Fruit fly (Drosophila melanogaster) whole organism, larva: Measurements from ENCODE around the gene CG4884.
"Not testable (repeated sequence)": the region's sequence is repeated elsewhere in the genome, so short reads cannot be mapped to it uniquely, and the experiment has no call there.

Experiments used
- noc ChIP-seq: fragments of 200-800 bp; sonication (Bioruptor generic); optimal IDR thresholded peaks from 3 replicates; lab custom pipeline; 2019; ENCODE audit warnings: missing biosample characterization, mild to moderate bottlenecking, missing genetic modification characterization, moderate library complexity

CG4884 gene

DNA sequence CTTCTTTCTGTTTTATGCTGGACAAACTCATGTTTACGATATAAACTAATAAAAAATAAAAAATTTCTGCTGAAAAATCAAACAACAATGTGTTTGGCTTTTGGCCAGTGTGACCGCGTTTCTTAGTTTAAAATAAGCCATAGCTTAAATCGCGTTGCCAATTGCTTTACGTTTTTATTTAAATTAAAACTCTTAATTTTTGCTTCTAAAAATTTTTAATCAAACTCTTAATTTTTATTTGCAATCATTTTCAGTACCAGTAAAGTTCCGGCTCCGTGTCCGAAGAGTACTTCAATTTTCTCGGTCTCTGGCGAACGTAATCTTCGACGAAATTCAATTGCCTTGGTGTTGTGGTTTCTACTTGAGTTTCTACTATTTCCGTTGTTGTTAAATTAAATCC is at the start of gene CG4884, which contains the start of gene CG42487:
Gene CG4884, minus strand, starts transcription at position 101 of the 400 bp plus-strand sequence.
Gene CG42487, minus strand, starts transcription at position 101 of the 400 bp plus-strand sequence.
- TF ChIP-seq noc (tag; lab: Kevin White, UChicago) = not testable (repeated sequence)

DNA sequence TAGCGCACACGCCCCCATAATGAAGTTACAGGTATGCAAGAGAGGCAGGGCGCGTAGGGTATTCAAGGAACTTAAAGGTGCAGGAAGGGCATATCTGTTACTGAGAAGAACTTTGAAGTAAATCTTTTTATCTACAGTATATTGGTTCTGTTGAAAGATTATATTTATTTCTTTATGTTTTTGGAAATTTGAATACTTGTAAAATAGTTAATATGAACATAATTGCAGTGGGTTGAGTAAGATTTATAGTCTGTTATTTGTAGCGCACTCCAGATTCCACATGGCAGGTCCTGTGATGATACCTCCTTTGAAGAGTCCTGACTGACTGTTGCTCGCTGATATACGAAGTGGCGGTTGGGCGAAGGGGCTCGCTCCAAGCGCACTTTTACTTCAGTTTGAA is 45.0 kb upstream of the CG4884 start:
- no peak for TF ChIP-seq noc (tag; lab: Kevin White, UChicago)

DNA sequence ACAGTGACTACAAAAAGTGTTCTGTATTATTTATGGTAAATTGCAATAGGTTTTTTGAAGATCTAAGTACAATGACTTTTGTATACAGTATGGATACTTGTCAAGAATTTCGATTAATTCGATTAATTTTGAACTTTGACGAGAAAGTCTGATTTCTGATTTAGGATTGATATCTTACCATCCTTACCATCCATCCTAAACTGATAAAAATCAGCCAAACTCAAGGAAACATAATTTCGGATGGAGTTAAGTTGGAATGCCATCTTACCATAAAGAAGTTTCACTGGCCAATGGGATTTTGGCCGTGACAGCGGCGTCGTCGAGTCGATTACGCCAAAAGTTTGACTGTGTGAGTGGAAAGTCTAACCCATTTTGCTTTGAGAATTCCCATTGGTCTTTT is 31.6 kb upstream of the CG4884 start, which contains the start of gene CG4815:
Gene CG4815, minus strand, starts transcription at position 101 of the 400 bp plus-strand sequence.
- no peak for TF ChIP-seq noc (tag; lab: Kevin White, UChicago)

- peak; percentile 13 for TF ChIP-seq noc (tag; lab: Kevin White, UChicago)
These were observed 29.8 kb upstream of the CG4884 start for dm6 chr3R:27988647-27989430.

DNA sequence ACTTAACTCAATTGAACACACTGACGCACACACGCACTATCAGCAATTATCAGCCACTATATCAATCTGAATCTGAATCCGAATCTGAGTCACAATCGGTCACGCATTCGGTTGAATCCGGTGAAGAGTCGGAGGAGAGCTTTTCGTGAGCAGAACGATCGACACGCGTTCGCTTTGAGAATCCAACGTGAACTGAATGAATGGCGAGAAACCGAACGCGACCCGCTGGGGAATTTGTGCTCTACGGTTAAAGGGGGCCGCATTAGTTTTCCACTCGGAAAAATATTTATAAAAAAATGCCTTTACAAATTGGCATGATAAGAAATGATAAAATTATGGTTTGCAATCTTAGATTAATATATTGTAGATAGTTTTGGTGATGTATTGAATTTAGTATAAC is 29.1 kb upstream of the CG4884 start, which contains the start of gene betaTub97EF:
Gene betaTub97EF, minus strand, starts transcription at position 196 of the 400 bp plus-strand sequence.
- no peak for TF ChIP-seq noc (tag; lab: Kevin White, UChicago)

- no peak for TF ChIP-seq noc (tag; lab: Kevin White, UChicago)
These were observed 28.7 kb upstream of the CG4884 start for dm6 chr3R:27987772-27988171.

DNA sequence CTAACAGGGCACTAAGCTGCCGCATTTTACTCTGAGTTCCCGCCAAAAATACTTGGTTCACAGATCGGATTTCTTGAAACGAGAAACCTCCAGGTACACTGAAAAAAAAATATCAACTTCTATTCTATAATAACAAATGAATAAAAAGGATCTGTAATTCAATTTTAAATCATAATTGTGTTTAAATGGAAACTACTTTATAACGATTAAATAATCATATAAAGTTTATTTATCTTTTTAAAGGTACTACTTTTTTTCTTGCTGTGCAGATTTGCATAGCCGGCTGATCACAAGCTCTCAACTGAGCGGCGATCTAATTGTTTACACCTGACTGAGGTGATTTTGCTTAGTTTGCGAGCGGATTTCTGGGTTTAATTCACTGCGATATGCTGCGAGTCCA is 28.3 kb upstream of the CG4884 start:
- TF ChIP-seq noc (tag; lab: Kevin White, UChicago) = peak; percentile 84

DNA sequence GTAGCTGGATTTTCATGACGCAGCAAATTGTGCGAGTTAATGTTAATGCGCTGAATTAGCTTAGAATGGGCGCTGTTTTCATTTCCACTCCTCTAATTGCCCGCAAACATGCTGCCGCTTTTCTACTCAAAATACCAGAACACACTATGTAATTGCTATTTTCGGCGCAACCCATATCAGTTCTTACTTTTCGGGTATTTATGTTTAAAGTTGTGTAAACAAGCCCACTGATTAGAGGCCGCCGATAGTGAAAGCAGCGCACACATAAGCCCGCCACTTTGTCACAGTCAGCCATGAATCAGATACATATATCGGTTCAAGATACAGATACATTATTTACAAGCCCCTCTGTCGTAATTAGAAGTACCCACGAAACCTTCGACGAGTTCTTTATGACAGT is 27.7 kb upstream of the CG4884 start:
- TF ChIP-seq noc (tag; lab: Kevin White, UChicago) = no peak

dm6 chr3R:27963119-27963518 is 4.1 kb upstream of the CG4884 start, which contains the start of the genes CG31131 and CG4849:
Gene CG31131, minus strand, starts transcription at chr3R:27963219.
Gene CG4849, plus strand, starts transcription at chr3R:27963415.
- not testable (repeated sequence) for TF ChIP-seq noc (tag; lab: Kevin White, UChicago)

dm6 chr3R:27960473-27960872 is 1.4 kb upstream of the CG4884 start, which contains the start of gene CG31253:
Gene CG31253, minus strand, starts transcription at chr3R:27960573.
- TF ChIP-seq noc (tag; lab: Kevin White, UChicago) = not testable (repeated sequence)

dm6 chr3R:27957967-27958366 is 1.1 kb downstream of the CG4884 start:
- no peak for TF ChIP-seq noc (tag; lab: Kevin White, UChicago)

DNA sequence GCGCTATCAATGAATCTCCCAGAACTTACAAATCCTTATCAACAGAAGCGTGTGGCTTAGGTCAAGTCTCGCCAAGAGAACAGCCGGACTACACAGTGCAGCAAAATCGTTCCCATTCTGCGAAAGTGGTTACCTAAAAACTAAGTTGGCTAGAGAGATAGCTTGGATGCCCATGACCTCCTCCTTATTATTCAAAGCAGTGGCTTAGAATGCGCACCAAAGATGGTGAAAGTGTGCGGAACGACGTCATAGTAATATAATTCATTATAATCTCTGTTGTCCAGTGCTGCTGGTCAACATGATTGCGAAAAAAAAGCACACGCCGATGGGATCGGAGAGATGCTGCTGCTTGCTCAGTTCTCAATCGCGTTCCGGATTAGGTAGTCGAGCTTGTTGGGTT is 4.5 kb downstream of the CG4884 start, which contains the start of gene Nep7:
Gene Nep7, plus strand, starts transcription at position 385 of the 400 bp plus-strand sequence.
- peak; percentile 77 for TF ChIP-seq noc (tag; lab: Kevin White, UChicago)

- TF ChIP-seq noc (tag; lab: Kevin White, UChicago) = no peak
These were observed 5.2 kb downstream of the CG4884 start, which contains the start of gene CG4951 for dm6 chr3R:27953890-27954289. Gene CG4951, minus strand, starts transcription at chr3R:27954112.

DNA sequence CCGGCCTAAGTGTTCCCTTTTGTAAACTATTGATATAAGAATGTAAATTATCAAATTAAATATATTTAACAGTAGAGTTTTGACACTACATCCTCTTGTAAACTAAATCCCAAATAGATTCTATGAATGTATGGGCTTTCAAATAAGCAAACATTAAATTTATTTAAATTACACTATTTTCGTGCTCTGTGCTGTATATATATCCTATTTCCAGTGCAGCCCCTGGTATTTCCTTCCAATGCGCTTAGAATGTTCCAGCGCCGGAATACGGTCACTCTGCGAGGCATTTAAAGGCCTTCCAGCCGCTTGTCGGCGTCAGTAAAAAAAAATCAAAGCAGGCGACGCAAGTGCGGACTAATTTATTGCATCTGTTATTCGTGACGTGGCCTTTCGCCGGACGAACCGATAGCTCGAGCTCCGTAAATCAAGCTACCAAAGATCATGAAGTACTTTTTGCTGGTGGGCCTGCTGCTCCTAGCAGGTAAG is 10.6 kb downstream of the CG4884 start, which contains the start of gene Gp93:
Gene Gp93, plus strand, starts transcription at position 291 of the 486 bp plus-strand sequence.
- peak; percentile 41 for TF ChIP-seq noc (tag; lab: Kevin White, UChicago)

dm6 chr3R:27947682-27948245 is 11.3 kb downstream of the CG4884 start, which contains the start of gene mfrn:
Gene mfrn, minus strand, starts transcription at chr3R:27948021.
- no peak for TF ChIP-seq noc (tag; lab: Kevin White, UChicago)
